Fruit fly (Drosophila melanogaster) whole organism, embryonic: Measurements from ENCODE around the gene CG33110.
A peak's percentile ranks its signal among the peaks of the same experiment; 100 is the strongest.

ENCODE experiments used
- Atf-2 ChIP-seq: fragments of 200-800 bp; sonication (Bioruptor generic); optimal IDR thresholded peaks from 2 replicates; lab custom pipeline; 2016; ENCODE audit warnings: missing biosample characterization, missing genetic modification characterization
- Blimp-1 ChIP-seq: fragments of 200-800 bp; sonication (Bioruptor generic); optimal IDR thresholded peaks from 3 replicates; lab custom pipeline; 2018; ENCODE audit warnings: missing biosample characterization, missing genetic modification characterization, mild to moderate bottlenecking, moderate library complexity, missing genetic modification reagents
- CG1024 ChIP-seq: fragments of 200-800 bp; sonication (Bioruptor generic); IDR thresholded peaks from 2 replicates; pipeline ENCODE4 v1.3.6; 2022; ENCODE audit warnings: missing biosample characterization, missing genetic modification characterization
- CG10267 ChIP-seq: fragments of 200-800 bp; sonication (Bioruptor generic); optimal IDR thresholded peaks from 2 replicates; lab custom pipeline; 2018; ENCODE audit warnings: missing biosample characterization, mild to moderate bottlenecking, missing genetic modification characterization, moderate library complexity
- CG10321 ChIP-seq: fragments of 200-800 bp; sonication (Bioruptor generic); IDR thresholded peaks from 2 replicates; pipeline ENCODE4 v1.3.6; 2022; ENCODE audit warnings: missing biosample characterization, missing genetic modification characterization
- CG10979 ChIP-seq: fragments of 200-800 bp; sonication (Bioruptor generic); optimal IDR thresholded peaks from 2 replicates; lab custom pipeline; 2018; ENCODE audit warnings: missing biosample characterization, mild to moderate bottlenecking, missing genetic modification characterization, moderate library complexity
- CG12104 ChIP-seq: fragments of 200-800 bp; sonication (Bioruptor generic); optimal IDR thresholded peaks from 3 replicates; lab custom pipeline; 2016; ENCODE audit warnings: missing biosample characterization, missing genetic modification characterization
- CG12391 ChIP-seq: fragments of 200-800 bp; sonication (Bioruptor generic); optimal IDR thresholded peaks from 3 replicates; lab custom pipeline; 2018; ENCODE audit warnings: missing biosample characterization, mild to moderate bottlenecking, missing genetic modification characterization, moderate library complexity
- CG13624 ChIP-seq: fragments of 200-800 bp; sonication (Bioruptor generic); optimal IDR thresholded peaks from 2 replicates; lab custom pipeline; 2016; ENCODE audit warnings: missing biosample characterization, missing genetic modification characterization
- CG15073 ChIP-seq: fragments of 200-800 bp; sonication (Bioruptor generic); optimal IDR thresholded peaks from 2 replicates; lab custom pipeline; 2016; ENCODE audit warnings: missing biosample characterization, missing genetic modification characterization
- CG1647 ChIP-seq: fragments of 200-800 bp; sonication (Bioruptor generic); optimal IDR thresholded peaks from 3 replicates; lab custom pipeline; 2016; ENCODE audit warnings: missing biosample characterization, missing genetic modification characterization
- CG17385 ChIP-seq: fragments of 200-800 bp; sonication (Bioruptor generic); optimal IDR thresholded peaks from 3 replicates; lab custom pipeline; 2018; ENCODE audit warnings: missing biosample characterization, mild to moderate bottlenecking, missing genetic modification characterization
- CG17568 ChIP-seq: fragments of 200-800 bp; sonication (Bioruptor generic); optimal IDR thresholded peaks from 2 replicates; lab custom pipeline; 2018; ENCODE audit warnings: missing biosample characterization, mild to moderate bottlenecking, missing genetic modification characterization, moderate library complexity
- CG31388 ChIP-seq: fragments of 200-800 bp; sonication (Bioruptor generic); optimal IDR thresholded peaks from 2 replicates; lab custom pipeline; 2016; ENCODE audit warnings: missing biosample characterization, missing genetic modification characterization
- CG3163 ChIP-seq: fragments of 200-800 bp; sonication (Bioruptor generic); optimal IDR thresholded peaks from 3 replicates; lab custom pipeline; 2016; ENCODE audit warnings: missing biosample characterization, missing genetic modification characterization
- CG32767 ChIP-seq: fragments of 200-800 bp; sonication (Bioruptor generic); IDR thresholded peaks from 2 replicates; pipeline ENCODE4 v1.3.6; 2022; ENCODE audit warnings: missing biosample characterization, missing genetic modification characterization
- CG3281 ChIP-seq: fragments of 200-800 bp; sonication (Bioruptor generic); optimal IDR thresholded peaks from 3 replicates; lab custom pipeline; 2017; ENCODE audit warnings: missing biosample characterization, mild to moderate bottlenecking, missing genetic modification characterization
- CG34376 ChIP-seq: fragments of 200-800 bp; sonication (Bioruptor generic); optimal IDR thresholded peaks from 2 replicates; lab custom pipeline; 2018; ENCODE audit warnings: missing biosample characterization, mild to moderate bottlenecking, missing genetic modification characterization
- CG4730 ChIP-seq: fragments of 200-800 bp; sonication (Bioruptor generic); IDR thresholded peaks from 2 replicates; pipeline ENCODE4 v1.3.6; 2022; ENCODE audit warnings: missing biosample characterization, missing genetic modification characterization
- CG4820 ChIP-seq: fragments of 200-800 bp; sonication (Bioruptor generic); optimal IDR thresholded peaks from 3 replicates; lab custom pipeline; 2016; ENCODE audit warnings: missing biosample characterization, missing genetic modification characterization
- CG5245 ChIP-seq: fragments of 200-800 bp; sonication (Bioruptor generic); optimal IDR thresholded peaks from 3 replicates; lab custom pipeline; 2016; ENCODE audit warnings: missing biosample characterization, missing genetic modification characterization
- CG7357 ChIP-seq: fragments of 200-800 bp; sonication (Bioruptor generic); IDR thresholded peaks from 3 replicates; pipeline ENCODE4 v1.3.6; 2022; ENCODE audit warnings: missing biosample characterization, missing genetic modification characterization
- CG8089 ChIP-seq: fragments of 200-800 bp; sonication (Bioruptor generic); optimal IDR thresholded peaks from 3 replicates; lab custom pipeline; 2016; ENCODE audit warnings: missing biosample characterization, missing genetic modification characterization
- CG9215 ChIP-seq: fragments of 200-800 bp; sonication (Bioruptor generic); IDR thresholded peaks from 2 replicates; pipeline ENCODE4 v1.3.6; 2022; ENCODE audit warnings: missing biosample characterization, missing genetic modification characterization
- CTCF ChIP-seq: fragments of 200-800 bp; sonication (Bioruptor generic); optimal IDR thresholded peaks from 2 replicates; lab custom pipeline; 2017; ENCODE audit warnings: missing biosample characterization, mild to moderate bottlenecking, missing genetic modification characterization, moderate library complexity
- E2f1 ChIP-seq: fragments of 200-800 bp; sonication (Bioruptor generic); IDR thresholded peaks from 2 replicates; pipeline ENCODE4 v1.3.6; 2022; ENCODE audit warnings: missing biosample characterization, missing genetic modification characterization
- GATAe ChIP-seq: fragments of 200-800 bp; sonication (Bioruptor generic); conservative IDR thresholded peaks from 2 replicates; pipeline ENCODE4 v1.3.6; 2022; ENCODE audit warnings: missing biosample characterization, missing genetic modification characterization
- Hmr ChIP-seq: fragments of 200-800 bp; sonication (Bioruptor generic); optimal IDR thresholded peaks from 3 replicates; lab custom pipeline; 2017; ENCODE audit warnings: mild to moderate bottlenecking, missing biosample characterization, missing genetic modification reagents, missing genetic modification characterization
- MBD-R2 ChIP-seq: fragments of 200-800 bp; sonication (Bioruptor generic); IDR thresholded peaks from 2 replicates; pipeline ENCODE4 v1.3.6; 2022; ENCODE audit warnings: missing biosample characterization, missing genetic modification characterization
- Max ChIP-seq: fragments of 200-800 bp; sonication (Bioruptor generic); optimal IDR thresholded peaks from 2 replicates; lab custom pipeline; 2016; ENCODE audit warnings: missing biosample characterization, mild to moderate bottlenecking, missing genetic modification characterization
- Nf-YA ChIP-seq: fragments of 200-800 bp; sonication (Bioruptor generic); IDR thresholded peaks from 2 replicates; pipeline ENCODE4 v1.3.6; 2022; ENCODE audit warnings: missing biosample characterization, missing genetic modification characterization
- Optix ChIP-seq: fragments of 200-800 bp; sonication (Bioruptor generic); IDR thresholded peaks from 3 replicates; pipeline ENCODE4 v1.3.6; 2022; ENCODE audit warnings: missing biosample characterization, missing genetic modification characterization
- Pdp1 ChIP-seq, 2 experiments: fragments of 200-800 bp; sonication (Bioruptor generic); optimal IDR thresholded peaks; 3 replicates each; lab custom pipeline; 2016; ENCODE audit warnings: missing biosample characterization in 2 of 2, missing genetic modification characterization in 2 of 2, mild to moderate bottlenecking in 1 of 2, moderate library complexity in 1 of 2
- Six4 ChIP-seq: fragments of 200-800 bp; sonication (Bioruptor generic); optimal IDR thresholded peaks from 2 replicates; lab custom pipeline; 2016; ENCODE audit warnings: missing biosample characterization, missing genetic modification characterization
- Taf1 ChIP-seq: fragments of 200-800 bp; sonication (Bioruptor generic); IDR thresholded peaks from 2 replicates; pipeline ENCODE4 v1.3.6; 2022; ENCODE audit warnings: missing biosample characterization, missing genetic modification characterization
- ap ChIP-seq: fragments of 200-800 bp; sonication (Bioruptor generic); IDR thresholded peaks from 2 replicates; pipeline ENCODE4 v1.3.6; 2022; ENCODE audit warnings: missing biosample characterization, missing genetic modification characterization
- az2 ChIP-seq: fragments of 200-800 bp; sonication (Bioruptor generic); optimal IDR thresholded peaks from 3 replicates; lab custom pipeline; 2016; ENCODE audit warnings: missing biosample characterization, missing genetic modification characterization
- fd102C ChIP-seq: fragments of 200-800 bp; sonication (Bioruptor generic); optimal IDR thresholded peaks from 2 replicates; lab custom pipeline; 2018; ENCODE audit warnings: missing biosample characterization, mild to moderate bottlenecking, missing genetic modification characterization, moderate library complexity
- fru ChIP-seq: fragments of >200 bp; optimal IDR thresholded peaks from 2 replicates; lab custom pipeline; 2017
- gce ChIP-seq: fragments of 200-800 bp; sonication (Bioruptor generic); IDR thresholded peaks from 3 replicates; pipeline ENCODE4 v1.3.6; 2022; ENCODE audit warnings: missing biosample characterization, missing genetic modification characterization
- her ChIP-seq: fragments of 200-800 bp; sonication (Bioruptor generic); optimal IDR thresholded peaks from 2 replicates; lab custom pipeline; 2016; ENCODE audit warnings: missing biosample characterization, missing genetic modification characterization
- jumu ChIP-seq: fragments of 200-800 bp; sonication (Bioruptor generic); optimal IDR thresholded peaks from 3 replicates; lab custom pipeline; 2016; ENCODE audit warnings: missing biosample characterization, missing genetic modification characterization
- phol ChIP-seq: fragments of 200-800 bp; sonication (Bioruptor generic); optimal IDR thresholded peaks from 3 replicates; lab custom pipeline; 2018; ENCODE audit warnings: missing biosample characterization, mild to moderate bottlenecking, missing genetic modification characterization, moderate library complexity
- schlank ChIP-seq: fragments of 200-800 bp; sonication (Bioruptor generic); optimal IDR thresholded peaks from 2 replicates; lab custom pipeline; 2018; ENCODE audit warnings: missing biosample characterization, mild to moderate bottlenecking, missing genetic modification characterization
- slou ChIP-seq: fragments of 200-800 bp; sonication (Bioruptor generic); optimal IDR thresholded peaks from 3 replicates; lab custom pipeline; 2016; ENCODE audit warnings: missing biosample characterization, missing genetic modification characterization
- slp2 ChIP-seq: fragments of 200-800 bp; sonication (Bioruptor generic); optimal IDR thresholded peaks from 2 replicates; lab custom pipeline; 2016; ENCODE audit warnings: missing biosample characterization, missing genetic modification characterization
- sob ChIP-seq: fragments of 200-800 bp; sonication (Bioruptor generic); IDR thresholded peaks from 2 replicates; pipeline ENCODE4 v1.3.6; 2022; ENCODE audit warnings: missing biosample characterization, missing genetic modification characterization
- ssp ChIP-seq: fragments of 200-800 bp; sonication (Bioruptor generic); IDR thresholded peaks from 2 replicates; pipeline ENCODE4 v1.3.6; 2022; ENCODE audit warnings: missing biosample characterization, missing genetic modification characterization
- stc ChIP-seq: fragments of 200-800 bp; sonication (Bioruptor generic); IDR thresholded peaks from 2 replicates; pipeline ENCODE4 v1.3.6; 2022; ENCODE audit warnings: missing biosample characterization, missing genetic modification characterization
- tin ChIP-seq: fragments of 200-800 bp; sonication (Bioruptor generic); optimal IDR thresholded peaks from 3 replicates; lab custom pipeline; 2016; ENCODE audit warnings: missing biosample characterization, missing genetic modification characterization
- tll ChIP-seq, 2 experiments: fragments of 200-800 bp in 1 of 2; fragments of >200 bp in 1 of 2; sonication (Bioruptor generic) in 1 of 2; optimal IDR thresholded peaks; 2 replicates each; lab custom pipeline; 2017 to 2019; ENCODE audit warnings: missing biosample characterization in 2 of 2, missing genetic modification characterization in 2 of 2, mild to moderate bottlenecking in 1 of 2, moderate library complexity in 1 of 2
- toy ChIP-seq: fragments of 200-800 bp; sonication (Bioruptor generic); IDR thresholded peaks from 2 replicates; pipeline ENCODE4 v1.3.6; 2022; ENCODE audit warnings: missing biosample characterization, missing genetic modification characterization
- zfh1 ChIP-seq: fragments of 200-800 bp; sonication (Bioruptor generic); IDR thresholded peaks from 3 replicates; pipeline ENCODE4 v1.3.6; 2022; ENCODE audit warnings: missing biosample characterization, missing genetic modification characterization

The CG33110 gene

DNA sequence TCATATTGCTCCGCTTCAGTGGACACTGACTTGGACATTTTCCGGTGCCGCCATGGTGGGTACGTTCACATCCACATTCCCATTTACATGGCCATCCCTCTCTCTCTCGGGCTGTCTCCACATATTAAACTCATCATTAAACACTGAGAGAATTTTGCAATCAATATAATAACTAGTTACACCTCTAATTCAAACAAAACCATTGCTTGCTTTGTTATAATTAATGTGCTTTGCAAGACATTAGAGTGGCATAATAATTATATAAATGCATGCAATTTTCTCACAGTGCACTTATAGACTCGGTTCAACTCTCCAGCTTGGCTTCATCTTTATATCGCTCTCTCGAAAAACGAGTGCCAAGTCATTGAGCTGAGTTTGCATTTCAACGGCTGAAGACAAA is 54.7 kb downstream of the CG33110 start (continued):
- TF ChIP-seq stc (GFP tag; lab: Robert Waterston, UW) = peak; percentile 76
- peak; percentile 59 for TF ChIP-seq jumu (GFP tag; lab: Kevin White, UChicago)
- peak; percentile 54 for TF ChIP-seq CG13624
- TF ChIP-seq CTCF (GFP tag; lab: Kevin White, UChicago) = peak; percentile 27
- TF ChIP-seq Six4 = peak; percentile 58
- TF ChIP-seq Taf1 (GFP tag; lab: Robert Waterston, UW) = no peak
- TF ChIP-seq CG5245 (GFP tag; lab: Kevin White, UChicago) = peak; percentile 62
- TF ChIP-seq tll (GFP tag; optimal IDR thresholded peaks at IDR 0.05; lab: Kevin White, UChicago) = no peak
- TF ChIP-seq CG7357 = 0 out of 3 replicates have a peak, but pooled peaks have one; percentile 39
- peak; percentile 73 for TF ChIP-seq ap (GFP tag; lab: Robert Waterston, UW)
- peak; percentile 62; the same call in 1 of the 3 replicates for TF ChIP-seq Optix (GFP tag; lab: Robert Waterston, UW)
- TF ChIP-seq slou (GFP tag; lab: Kevin White, UChicago) = no peak
- peak; percentile 25; the same call in 1 of the 2 replicates for TF ChIP-seq MBD-R2
- no peak for TF ChIP-seq schlank
- TF ChIP-seq Hmr = no peak
- TF ChIP-seq gce (GFP tag; lab: Robert Waterston, UW) = peak; percentile 56; the same call in 2 of the 3 replicates
- TF ChIP-seq phol = peak; percentile 62
- TF ChIP-seq CG3281 (GFP tag; lab: Kevin White, UChicago) = peak; percentile 28
- peak; percentile 34; the same call in 1 of the 2 replicates for TF ChIP-seq CG9215 (GFP tag; lab: Robert Waterston, UW)
- 0 out of 2 replicates have a peak, but pooled peaks have one; percentile 17 for TF ChIP-seq CG10321
- peak; percentile 79 for TF ChIP-seq zfh1 (GFP tag; lab: Robert Waterston, UW)
- no peak for TF ChIP-seq GATAe (GFP tag; lab: Robert Waterston, UW)
- no peak for TF ChIP-seq CG15073 (GFP tag; lab: Kevin White, UChicago)
- peak; percentile 72 for TF ChIP-seq az2 (GFP tag; lab: Kevin White, UChicago)
- peak; percentile 56 for TF ChIP-seq CG17385 (GFP tag; lab: Kevin White, UChicago)
- TF ChIP-seq CG4730 (GFP tag; lab: Robert Waterston, UW) = peak; percentile 47; the same call in 1 of the 2 replicates
- TF ChIP-seq toy (GFP tag; lab: Robert Waterston, UW) = no peak
- TF ChIP-seq CG1647 (GFP tag; lab: Kevin White, UChicago) = peak; percentile 25
- TF ChIP-seq her = peak; percentile 40
- no peak for TF ChIP-seq fd102C (GFP tag; lab: Kevin White, UChicago)
- TF ChIP-seq Blimp-1 (GFP tag; lab: Kevin White, UChicago) = peak; percentile 72
- peak; percentile 26 for TF ChIP-seq Atf-2
- peak; percentile 44 for TF ChIP-seq CG8089 (GFP tag; lab: Kevin White, UChicago)
- TF ChIP-seq tin (GFP tag; lab: Kevin White, UChicago) = peak; percentile 67
- TF ChIP-seq CG10267 (tag; lab: Kevin White, UChicago) = peak; percentile 53
- no peak for TF ChIP-seq CG3163 (GFP tag; lab: Kevin White, UChicago)
- peak; percentile 54 for TF ChIP-seq Max (GFP tag; lab: Kevin White, UChicago)
- TF ChIP-seq CG12391 (tag; lab: Kevin White, UChicago) = peak; percentile 67
- TF ChIP-seq CG12104 (GFP tag; lab: Kevin White, UChicago) = peak; percentile 55
- TF ChIP-seq CG4820 (GFP tag; lab: Kevin White, UChicago) = peak; percentile 48
- TF ChIP-seq fru = no peak
- peak; percentile 61 for TF ChIP-seq CG32767 (GFP tag; lab: Robert Waterston, UW)
- no peak for TF ChIP-seq CG17568
- peak; percentile 23 for TF ChIP-seq CG31388 (GFP tag; lab: Kevin White, UChicago)
- TF ChIP-seq Pdp1 (GFP tag; optimal IDR thresholded peaks at IDR 0.05; lab: Kevin White, UChicago) = peak; percentile 66 to 70
- TF ChIP-seq ssp = peak; percentile 61
- peak; percentile 33 for TF ChIP-seq E2f1 (GFP tag; lab: Robert Waterston, UW)
- peak; percentile 40 for TF ChIP-seq slp2 (GFP tag; lab: Kevin White, UChicago)
- TF ChIP-seq CG1024 = peak; percentile 69
- peak; percentile 63 for TF ChIP-seq Nf-YA (GFP tag; lab: Robert Waterston, UW)
- peak; percentile 44; the same call in 1 of the 2 replicates for TF ChIP-seq sob (GFP tag; lab: Robert Waterston, UW)
- peak; percentile 66 for TF ChIP-seq CG10979
- no peak for TF ChIP-seq CG34376 (GFP tag; lab: Kevin White, UChicago)
